Worm (Caenorhabditis elegans) whole organism, L2 larva: ENCODE measurements around the gene algn-8.

Experiments
- ama-1 ChIP-seq: fragments of 150-350 bp; optimal IDR thresholded peaks from 2 replicates; lab custom pipeline; 2018; ENCODE audit warnings: inconsistent platforms
- dmd-4 ChIP-seq: sonication (generic microtip); optimal IDR thresholded peaks from 2 replicates; lab custom pipeline; 2017; ENCODE audit warnings: missing biosample characterization, missing genetic modification characterization
- lin-13 ChIP-seq: fragments of 150-350 bp; optimal IDR thresholded peaks from 2 replicates; lab custom pipeline; 2014; ENCODE audit warnings: missing biosample characterization, missing genetic modification reagents, missing genetic modification characterization
- nhr-10 ChIP-seq: sonication (generic microtip); optimal IDR thresholded peaks from 2 replicates; lab custom pipeline; 2017; ENCODE audit warnings: missing biosample characterization, missing genetic modification characterization
- nhr-11 ChIP-seq: fragments of 150-350 bp; optimal IDR thresholded peaks from 2 replicates; lab custom pipeline; 2014; ENCODE audit warnings: missing biosample characterization, missing genetic modification characterization
- nhr-12 ChIP-seq: fragments of 150-350 bp; optimal IDR thresholded peaks from 2 replicates; lab custom pipeline; 2014; ENCODE audit warnings: missing biosample characterization, missing genetic modification characterization
- nhr-77 ChIP-seq: fragments of 150-350 bp; optimal IDR thresholded peaks from 2 replicates; lab custom pipeline; 2014; ENCODE audit warnings: missing biosample characterization, missing genetic modification characterization
- snpc-4 ChIP-seq: fragments of 150-350 bp; optimal IDR thresholded peaks from 2 replicates; lab custom pipeline; 2014; ENCODE audit warnings: missing biosample characterization, missing genetic modification characterization
- unc-62 ChIP-seq: fragments of 150-350 bp; optimal IDR thresholded peaks from 2 replicates; lab custom pipeline; 2014; ENCODE audit warnings: missing biosample characterization, missing genetic modification reagents, missing genetic modification characterization
- zag-1 ChIP-seq: fragments of 150-350 bp; optimal IDR thresholded peaks from 2 replicates; lab custom pipeline; 2014; ENCODE audit warnings: missing biosample characterization, missing genetic modification characterization
- ztf-11 ChIP-seq: sonication (generic microtip); optimal IDR thresholded peaks from 2 replicates; lab custom pipeline; 2017; ENCODE audit warnings: missing biosample characterization, missing genetic modification characterization
- ztf-4 ChIP-seq: fragments of 150-350 bp; optimal IDR thresholded peaks from 2 replicates; lab custom pipeline; 2014; ENCODE audit warnings: missing biosample characterization, missing genetic modification characterization

DNA sequence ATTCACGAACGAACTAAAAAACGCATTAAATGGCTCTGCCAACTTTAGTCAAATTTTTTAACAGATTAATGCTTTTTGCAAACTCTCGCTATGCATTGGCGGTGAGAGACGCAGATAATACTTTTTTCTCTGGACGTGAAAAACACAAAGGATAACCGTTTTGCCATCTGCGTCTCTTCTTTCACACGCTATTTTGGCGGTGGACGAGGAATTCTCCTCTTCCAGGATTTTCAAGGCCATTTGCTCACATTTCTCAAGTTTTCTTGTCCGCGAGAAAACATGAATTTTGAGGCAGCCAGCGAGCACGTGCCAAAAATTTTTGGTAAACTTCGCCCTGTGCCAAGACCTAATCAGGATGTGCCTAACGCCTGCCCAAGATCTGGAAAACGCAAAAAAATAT, 44.8 kb upstream of the algn-8 start:
- TF ChIP-seq nhr-10 (tag; lab: Kevin White, UChicago) (no peak), nhr-77 (tag; lab: Kevin White, UChicago) (no peak), unc-62 (no peak), lin-13 (GFP tag; lab: Kevin White, UChicago) (no peak), nhr-12 (tag; lab: Kevin White, UChicago) (no peak), ztf-4 (tag; lab: Kevin White, UChicago) (no peak), nhr-11 (tag; lab: Kevin White, UChicago) (no peak), ama-1 (lab: Kevin White, UChicago) (no peak), zag-1 (tag; lab: Kevin White, UChicago) (no peak), dmd-4 (no peak), snpc-4 (tag; lab: Kevin White, UChicago) (no peak), ztf-11 (no peak)
